Fruit fly (Drosophila melanogaster) S2 (cell line): Measurements from ENCODE around the gene EndoGI.

Source experiments
- CG8478 ChIP-seq: fragments of >200 bp; optimal IDR thresholded peaks from 2 replicates; lab custom pipeline; 2018
- CTCF ChIP-seq, 2 experiments: fragments of >200 bp; optimal IDR thresholded peaks; 2 replicates each; lab custom pipeline; 2018

- TF ChIP-seq CG8478 (lab: Kevin White, UChicago) (no peak), CTCF (optimal IDR thresholded peaks at IDR 0.05; lab: Kevin White, UChicago) (no peak)
Observed at dm6 chr2L:16251598-16252131, 5.8 kb upstream of the EndoGI start, which contains the start of gene CG46309.
